Worm (Caenorhabditis elegans): ENCODE measurements around the gene skp-1.

ce11 chrV:11618173-11618572 lies 27.1 kb upstream of the skp-1 start, which contains the start of gene glb-15:
- TF ChIP-seq nhr-12 (tag; optimal IDR thresholded peaks at IDR 0.05) (no peak), elt-3 (tag; optimal IDR thresholded peaks at IDR 0.05) (no peak), elt-1 (tag; optimal IDR thresholded peaks at IDR 0.05; ENCODE audit: borderline replicate concordance, insufficient read depth) (no peak), ces-1 (GFP tag; optimal IDR thresholded peaks at IDR 0.05) (no peak), unc-62 (GFP tag; optimal IDR thresholded peaks at IDR 0.05) (no peak), nhr-237 (tag; optimal IDR thresholded peaks at IDR 0.05) (no peak), snpc-4 (tag; optimal IDR thresholded peaks at IDR 0.05) (no peak), nhr-76 (tag; optimal IDR thresholded peaks at IDR 0.05) (no peak), ztf-11 (tag; optimal IDR thresholded peaks at IDR 0.05) (no peak), lsy-2 (tag; optimal IDR thresholded peaks at IDR 0.05) (no peak), lin-13 (tag; optimal IDR thresholded peaks at IDR 0.05) (no peak), tbx-8 (GFP tag; optimal IDR thresholded peaks at IDR 0.05) (no peak)

Measured in whole organism, mixed stage, embryonic.